Fruit fly (Drosophila melanogaster) whole organism, larva: ENCODE measurements around the gene scpr-A.
A peak's percentile ranks its signal among the peaks of the same experiment; 100 is the strongest.

Experiments used
- noc ChIP-seq: fragments of 200-800 bp; sonication (Bioruptor generic); optimal IDR thresholded peaks from 3 replicates; lab custom pipeline; 2019; ENCODE audit warnings: missing biosample characterization, mild to moderate bottlenecking, missing genetic modification characterization, moderate library complexity

Gene scpr-A

DNA sequence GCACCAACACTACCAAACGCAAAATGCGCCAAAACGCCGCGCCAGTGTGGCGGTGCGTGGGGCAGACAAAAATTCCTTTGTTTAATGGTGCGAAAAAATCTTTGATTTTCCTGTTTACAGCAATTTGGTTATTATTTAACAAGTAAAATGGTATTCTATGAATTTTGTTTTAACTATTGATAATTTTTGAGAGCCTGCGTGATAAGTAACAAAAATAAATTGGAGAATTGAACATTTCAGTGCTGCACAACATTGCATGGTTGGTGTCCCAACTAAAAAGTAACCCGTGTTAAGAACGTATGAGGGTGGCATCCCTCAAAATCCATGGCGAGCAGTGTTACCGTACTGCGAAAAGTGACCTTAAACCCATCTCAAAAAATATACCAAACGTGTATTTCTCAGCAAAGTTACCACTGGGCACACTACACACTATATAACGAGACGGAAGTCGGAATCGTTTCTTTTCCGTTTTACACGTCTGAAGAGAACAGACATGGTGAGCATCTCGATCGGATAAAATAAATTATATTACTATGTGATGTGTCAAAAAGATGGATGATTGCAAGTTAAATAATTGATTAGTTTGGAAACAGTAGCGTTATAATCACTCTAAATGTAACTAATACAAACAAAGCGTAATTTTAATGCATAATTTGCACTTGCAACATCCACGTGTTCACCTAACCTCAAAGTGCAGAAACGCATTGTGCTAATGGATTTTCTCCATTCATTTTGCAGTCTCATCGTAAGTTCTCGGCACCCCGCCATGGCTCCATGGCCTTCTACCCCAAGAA is 19.3 kb upstream of the scpr-A start, which contains the start of the genes CG6693 and RpL3:
TSS of gene CG6693 (minus strand) at position 203 of the 794 bp plus-strand sequence.
TSS of gene RpL3 (plus strand) at position 458 of the 794 bp plus-strand sequence.
- TF ChIP-seq noc (tag; lab: Kevin White, UChicago): peak; percentile 55

DNA sequence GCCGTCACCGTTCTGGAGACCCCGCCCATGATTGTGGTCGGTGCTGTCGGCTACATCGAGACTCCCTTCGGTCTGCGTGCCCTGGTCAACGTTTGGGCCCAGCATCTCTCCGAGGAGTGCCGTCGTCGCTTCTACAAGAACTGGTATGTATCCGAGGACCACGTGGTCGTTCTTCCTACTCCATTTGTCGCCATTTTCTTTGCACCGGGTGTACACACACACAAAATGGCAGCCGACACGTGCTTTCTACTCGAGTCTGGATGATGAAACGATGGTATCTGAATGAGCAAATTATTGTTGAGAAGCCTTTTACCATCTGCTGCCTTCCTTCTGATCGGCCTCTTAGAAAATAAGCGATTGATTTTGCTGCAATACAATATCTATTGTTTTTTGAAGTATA is 18.4 kb upstream of the scpr-A start:
- TF ChIP-seq noc (tag; lab: Kevin White, UChicago): no peak

DNA sequence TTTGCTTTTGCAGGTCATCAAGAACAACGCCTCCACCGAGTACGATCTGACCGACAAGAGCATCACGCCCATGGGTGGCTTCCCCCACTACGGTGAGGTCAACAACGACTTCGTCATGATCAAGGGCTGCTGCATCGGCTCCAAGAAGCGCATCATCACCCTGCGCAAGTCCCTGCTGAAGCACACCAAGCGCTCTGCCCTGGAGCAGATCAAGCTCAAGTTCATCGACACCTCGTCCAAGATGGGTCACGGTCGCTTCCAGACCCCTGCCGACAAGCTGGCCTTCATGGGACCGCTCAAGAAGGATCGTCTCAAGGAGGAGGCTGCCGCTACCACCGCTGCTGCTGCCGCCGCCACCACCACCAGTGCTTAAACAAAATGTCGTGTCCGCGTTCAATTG is 16.5 kb upstream of the scpr-A start:
- no peak for TF ChIP-seq noc (tag; lab: Kevin White, UChicago)

DNA sequence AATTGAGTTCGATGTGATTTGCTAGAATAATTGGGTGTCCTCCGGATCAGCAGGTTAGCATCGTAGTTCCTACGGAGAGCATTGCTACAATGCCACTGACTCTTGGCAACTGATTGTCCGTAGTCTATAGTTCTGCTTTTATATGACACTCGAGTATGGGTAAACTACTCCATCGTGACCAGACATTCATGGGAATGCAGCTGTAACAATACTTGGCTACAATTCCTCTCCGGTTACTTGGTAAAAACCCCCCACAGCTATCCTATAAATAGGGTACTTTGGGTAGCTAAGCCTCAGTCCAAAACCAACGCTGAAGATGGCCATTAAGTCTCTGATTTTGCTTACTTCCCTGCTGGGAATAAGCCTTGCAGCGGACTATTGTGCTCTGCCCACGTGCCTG is 15.8 kb upstream of the scpr-A start, which contains the start of gene scpr-C:
TSS of gene scpr-C (plus strand) at position 301 of the 400 bp plus-strand sequence.
- TF ChIP-seq noc (tag; lab: Kevin White, UChicago): no peak

DNA sequence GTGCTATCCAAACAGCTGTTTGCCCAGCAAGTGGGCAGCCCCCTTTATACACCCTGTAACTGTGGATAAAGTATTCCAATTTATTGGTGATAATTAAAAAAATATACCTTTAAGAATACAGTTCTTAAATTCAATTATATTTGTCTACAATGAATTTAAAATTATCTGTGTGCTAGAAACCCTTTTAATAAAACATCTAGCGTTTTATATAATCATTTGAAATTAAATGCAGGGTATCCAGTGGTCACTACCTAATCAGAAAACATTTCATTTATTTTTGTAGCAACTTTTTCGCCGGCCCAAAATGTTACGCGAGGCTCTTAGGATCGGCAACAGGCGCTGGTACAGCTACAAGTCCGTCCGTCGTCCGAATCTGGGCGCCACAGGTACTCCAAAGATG is 14.5 kb upstream of the scpr-A start, which contains the start of gene CG17726:
TSS of gene CG17726 (plus strand) at position 267 of the 400 bp plus-strand sequence.
- TF ChIP-seq noc (tag; lab: Kevin White, UChicago): peak; percentile 95

DNA sequence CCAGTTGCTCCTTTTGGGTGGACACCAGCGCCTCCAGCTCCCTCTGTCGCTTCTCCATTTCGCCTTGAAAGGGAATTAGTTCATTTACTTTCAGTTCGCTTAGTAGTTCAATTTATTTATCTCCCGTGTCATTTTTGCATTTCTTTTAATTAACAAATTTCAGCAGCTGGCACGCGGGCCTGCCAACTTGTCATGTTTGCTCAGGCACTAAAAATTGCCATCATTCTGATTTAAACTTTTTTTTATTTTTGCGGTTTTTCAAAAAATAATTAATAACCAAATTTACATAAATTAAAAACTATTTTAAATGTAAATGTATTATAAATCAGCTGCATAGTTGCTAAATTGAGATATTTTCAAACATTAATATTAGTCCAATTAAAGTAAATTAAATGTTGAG is 10.6 kb upstream of the scpr-A start, which contains the start of gene GCC88:
TSS of gene GCC88 (minus strand) at position 209 of the 400 bp plus-strand sequence.
- TF ChIP-seq noc (tag; lab: Kevin White, UChicago): no peak

DNA sequence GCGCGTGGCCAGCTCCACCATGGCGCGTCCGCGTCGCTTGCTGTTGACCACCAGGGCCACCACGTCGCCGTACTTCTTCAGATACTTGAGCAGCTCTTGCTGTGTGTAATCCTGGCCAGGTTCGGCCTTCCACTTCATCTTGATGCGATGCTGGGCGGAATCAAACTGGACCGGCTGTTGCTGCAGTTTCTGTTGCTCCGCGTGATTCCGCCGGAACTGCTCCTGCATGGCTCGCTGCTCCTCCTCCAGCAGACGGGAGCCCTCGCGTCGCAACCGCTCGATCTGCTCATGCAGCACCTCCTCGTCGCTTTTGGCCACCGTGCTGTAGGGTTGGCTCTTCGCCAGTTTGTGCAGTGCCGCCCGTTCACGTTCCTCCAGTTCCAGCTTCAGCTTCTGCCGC is 9.9 kb upstream of the scpr-A start:
- TF ChIP-seq noc (tag; lab: Kevin White, UChicago): no peak

DNA sequence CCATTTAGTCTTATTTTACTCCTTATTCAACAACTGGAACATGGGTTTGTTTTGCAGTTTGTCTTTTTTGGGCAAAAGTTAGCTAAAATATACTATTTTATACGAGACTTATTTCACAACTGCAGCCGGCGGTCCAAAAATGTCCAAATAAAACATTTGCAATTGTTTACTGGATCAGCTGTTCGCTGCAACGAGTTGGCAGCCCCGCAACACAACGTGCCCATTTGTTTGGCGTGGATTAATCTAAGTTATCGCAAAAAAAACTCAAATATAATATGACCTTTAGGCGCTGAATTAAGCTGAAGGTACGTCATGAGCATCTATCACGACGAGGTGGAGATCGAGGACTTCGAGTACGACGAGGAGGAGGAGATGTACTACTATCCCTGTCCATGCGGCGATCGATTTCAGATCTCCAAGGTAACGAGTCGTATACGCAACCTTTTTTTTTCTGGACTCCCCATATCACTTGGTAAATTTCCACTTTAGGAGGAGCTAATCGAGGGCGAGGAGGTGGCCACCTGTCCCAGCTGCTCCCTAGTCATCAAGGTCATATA is 9.2 kb upstream of the scpr-A start, which contains the start of the genes CG17187 and Dph3:
TSS of gene CG17187 (minus strand) at position 175 of the 557 bp plus-strand sequence.
TSS of gene Dph3 (plus strand) at position 208 of the 557 bp plus-strand sequence.
- no peak for TF ChIP-seq noc (tag; lab: Kevin White, UChicago)

DNA sequence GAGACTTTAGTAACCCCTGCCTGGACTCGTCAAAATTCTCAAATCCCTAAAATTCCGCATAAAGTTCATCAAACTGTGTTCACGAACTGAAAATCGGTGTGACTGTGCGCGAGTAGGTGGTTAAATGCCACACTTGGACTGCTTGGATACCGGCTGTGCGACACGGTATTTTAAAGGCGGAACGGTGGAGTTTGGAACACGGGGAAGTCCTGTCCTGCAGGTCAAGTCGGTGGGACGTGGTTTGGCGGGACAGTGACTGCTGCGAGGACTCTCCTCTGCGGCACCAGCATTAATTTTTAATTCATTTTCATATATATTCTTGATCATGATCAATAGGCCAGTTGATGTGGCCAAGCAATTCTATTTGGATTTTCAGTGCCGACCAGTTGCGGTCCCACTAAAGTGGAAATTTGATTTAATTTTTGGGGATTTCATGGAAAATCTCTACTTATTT is 6.0 kb upstream of the scpr-A start, which contains the start of the genes Arfip and CG17721:
TSS of gene Arfip (minus strand) at position 96 of the 454 bp plus-strand sequence.
TSS of gene CG17721 (plus strand) at position 223 of the 454 bp plus-strand sequence.
- no peak for TF ChIP-seq noc (tag; lab: Kevin White, UChicago)

DNA sequence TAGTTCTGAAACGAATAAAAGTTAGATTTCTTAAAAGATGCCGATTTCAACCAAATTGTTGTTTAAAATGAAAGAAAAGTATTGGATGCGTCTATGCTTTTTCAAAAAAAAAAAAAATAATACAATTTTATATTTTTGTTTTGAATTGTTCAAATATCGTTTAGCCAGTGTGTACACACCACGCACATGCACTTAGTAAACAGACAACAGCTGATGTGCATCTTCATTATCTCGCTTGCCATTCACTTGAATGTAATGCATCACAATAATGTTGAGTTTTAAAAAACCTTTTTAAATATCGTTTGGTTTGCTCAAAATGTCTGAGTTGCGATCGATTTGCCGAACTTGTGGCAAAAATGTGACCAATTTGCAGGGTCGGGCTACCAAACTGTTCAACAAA is 4.9 kb upstream of the scpr-A start, which contains the start of gene CG31441:
TSS of gene CG31441 (plus strand) at position 246 of the 400 bp plus-strand sequence.
- TF ChIP-seq noc (tag; lab: Kevin White, UChicago): no peak

DNA sequence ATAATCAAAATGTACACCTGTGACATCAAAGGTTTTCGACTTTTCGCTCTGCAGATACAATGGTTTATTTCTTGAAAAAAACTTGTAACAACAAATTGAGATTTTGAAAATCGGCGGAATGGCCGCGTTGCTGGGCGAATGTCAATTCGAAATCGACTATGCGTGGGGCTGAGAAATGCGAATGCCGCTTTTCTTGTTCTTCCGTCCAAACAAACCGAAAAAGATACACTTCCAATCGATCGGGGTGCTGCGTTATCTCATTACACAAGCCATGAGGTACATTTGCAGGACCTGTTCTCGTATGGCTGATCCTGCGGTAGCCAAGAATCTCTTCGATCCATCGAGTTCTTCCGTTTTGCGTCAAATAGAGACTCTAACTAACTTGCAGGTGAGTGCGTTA is 3.4 kb upstream of the scpr-A start, which contains the start of gene CG31388:
TSS of gene CG31388 (plus strand) at position 218 of the 400 bp plus-strand sequence.
- no peak for TF ChIP-seq noc (tag; lab: Kevin White, UChicago)

DNA sequence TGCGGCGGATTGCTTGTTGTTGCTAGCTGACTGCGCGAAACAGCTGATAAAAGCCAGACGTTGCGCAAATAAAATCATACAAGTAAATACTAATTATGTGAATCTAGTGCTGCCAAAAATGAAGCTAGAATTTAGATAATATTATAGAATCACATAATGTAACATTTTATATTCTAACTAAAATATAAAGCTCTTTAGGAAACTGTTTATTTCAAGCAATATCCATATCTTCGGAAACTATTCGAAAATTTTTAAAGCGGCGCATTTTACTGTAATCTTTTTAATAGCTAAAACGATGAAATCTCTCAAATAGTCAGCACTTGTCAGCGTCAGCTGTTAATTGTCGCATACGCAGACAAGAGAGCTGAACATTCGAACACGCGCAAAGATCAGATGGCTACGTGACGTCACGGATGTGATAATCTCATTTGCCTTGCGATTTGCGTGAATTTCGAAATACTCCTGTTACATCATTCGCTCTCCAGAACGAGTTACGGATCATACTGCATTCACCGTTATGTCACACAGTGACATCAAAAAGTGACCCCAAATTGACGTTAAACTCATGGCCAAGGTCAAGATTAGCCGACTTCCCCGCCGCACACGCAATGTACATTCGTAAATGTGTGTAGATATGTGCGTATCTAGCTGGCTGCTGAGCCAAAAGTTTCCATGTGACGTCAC is 2.2 kb downstream of the scpr-A start:
- peak; percentile 48 for TF ChIP-seq noc (tag; lab: Kevin White, UChicago)

DNA sequence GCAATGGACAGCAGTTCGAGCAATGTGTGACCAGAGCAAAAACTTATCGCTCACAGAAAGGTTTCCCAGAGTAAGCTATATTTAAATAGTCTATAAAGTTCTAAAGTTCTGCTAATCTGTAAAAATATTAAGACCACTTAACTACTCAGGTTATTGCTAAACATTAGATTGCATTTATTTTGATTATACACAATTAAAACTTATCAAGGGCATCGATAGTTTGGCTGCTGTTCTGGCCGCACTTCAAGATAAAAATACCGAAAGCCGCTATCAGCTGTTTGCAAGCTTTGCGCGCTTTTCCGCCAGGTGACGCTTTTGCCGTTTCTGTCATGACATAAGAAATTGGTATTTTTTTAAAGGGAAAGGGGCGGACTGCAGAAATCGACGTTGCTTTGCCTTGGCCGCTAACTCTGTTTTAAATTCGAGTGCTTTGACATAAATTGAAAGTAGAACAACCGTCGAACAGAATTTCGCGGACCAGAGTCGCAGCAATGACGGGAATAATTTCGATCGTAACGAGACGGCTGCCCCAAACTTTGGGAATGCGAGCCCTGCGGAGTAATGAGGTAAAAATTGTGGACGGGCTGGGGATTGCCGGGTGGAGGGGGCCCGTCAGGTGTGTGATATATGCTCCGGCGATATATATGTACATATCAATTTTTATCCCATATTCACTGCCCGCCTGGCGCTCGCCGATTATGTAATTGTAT is 3.1 kb downstream of the scpr-A start, which contains the start of the genes CG17734 and CG5214:
TSS of gene CG17734 (minus strand) at position 49 of the 710 bp plus-strand sequence.
TSS of gene CG5214 (plus strand) at position 352 of the 710 bp plus-strand sequence.
- TF ChIP-seq noc (tag; lab: Kevin White, UChicago): no peak

DNA sequence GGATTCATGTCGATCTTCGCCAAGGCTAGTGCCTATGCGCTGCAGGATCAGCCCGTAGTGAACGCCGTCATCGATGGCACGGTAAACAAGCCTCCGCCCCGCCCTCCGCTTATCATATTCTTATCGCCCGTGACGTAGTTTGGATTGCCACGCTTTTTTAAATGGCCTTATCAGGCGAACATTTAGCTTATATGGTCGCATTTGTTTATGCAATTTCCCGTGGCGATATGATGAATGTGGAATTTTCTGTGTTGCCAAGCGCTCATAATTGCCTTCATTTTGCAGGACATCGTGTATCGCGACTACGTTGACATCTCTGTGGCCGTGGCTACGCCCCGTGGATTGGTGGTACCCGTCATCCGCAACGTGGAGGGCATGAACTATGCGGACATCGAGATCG is 4.8 kb downstream of the scpr-A start:
- no peak for TF ChIP-seq noc (tag; lab: Kevin White, UChicago)
